Fruit fly (Drosophila melanogaster) whole organism, embryonic: ENCODE measurements around the gene RhoGDI.

ENCODE experiments used
- CG10462 ChIP-seq: fragments of 200-800 bp; sonication (Bioruptor generic); optimal IDR thresholded peaks from 2 replicates; lab custom pipeline; 2016; ENCODE audit warnings: missing biosample characterization, missing genetic modification characterization
- CG11093 ChIP-seq: fragments of 200-800 bp; sonication (Bioruptor generic); IDR thresholded peaks from 3 replicates; pipeline ENCODE4 v1.3.6; 2022; ENCODE audit warnings: missing biosample characterization, missing genetic modification characterization
- CG11560 ChIP-seq: fragments of 200-800 bp; sonication (Bioruptor generic); IDR thresholded peaks from 3 replicates; pipeline ENCODE4 v1.3.6; 2022; ENCODE audit warnings: missing biosample characterization, missing genetic modification characterization
- CG12219 ChIP-seq: fragments of 200-800 bp; sonication (Bioruptor generic); optimal IDR thresholded peaks from 3 replicates; lab custom pipeline; 2018; ENCODE audit warnings: missing biosample characterization, mild to moderate bottlenecking, missing genetic modification characterization
- CG13296 ChIP-seq: fragments of 200-800 bp; sonication (Bioruptor generic); optimal IDR thresholded peaks from 3 replicates; lab custom pipeline; 2018; ENCODE audit warnings: missing biosample characterization, mild to moderate bottlenecking, missing genetic modification characterization
- CG14014 ChIP-seq: fragments of 200-800 bp; sonication (Bioruptor generic); IDR thresholded peaks from 2 replicates; pipeline ENCODE4 v1.3.6; 2022; ENCODE audit warnings: missing biosample characterization, missing genetic modification characterization
- CG14965 ChIP-seq: fragments of 200-800 bp; sonication (Bioruptor generic); optimal IDR thresholded peaks from 2 replicates; lab custom pipeline; 2016; ENCODE audit warnings: missing biosample characterization, missing genetic modification characterization, borderline replicate concordance
- CG1529 ChIP-seq: fragments of 200-800 bp; sonication (Bioruptor generic); optimal IDR thresholded peaks from 3 replicates; lab custom pipeline; 2018; ENCODE audit warnings: missing biosample characterization, missing genetic modification characterization
- CG15601 ChIP-seq: fragments of 200-800 bp; sonication (Bioruptor generic); optimal IDR thresholded peaks from 3 replicates; lab custom pipeline; 2019; ENCODE audit warnings: missing biosample characterization, mild to moderate bottlenecking, missing genetic modification characterization, moderate library complexity
- CG16813 ChIP-seq: fragments of 200-800 bp; sonication (Bioruptor generic); IDR thresholded peaks from 3 replicates; pipeline ENCODE4 v1.3.6; 2022; ENCODE audit warnings: missing biosample characterization, missing genetic modification characterization; ENCODE audit not compliant: partially characterized antibody
- CG17186 ChIP-seq: fragments of 200-800 bp; sonication (Bioruptor generic); optimal IDR thresholded peaks from 3 replicates; lab custom pipeline; 2017; ENCODE audit warnings: missing biosample characterization, missing genetic modification reagents, missing genetic modification characterization
- CG18011 ChIP-seq: fragments of 200-800 bp; sonication (Bioruptor generic); optimal IDR thresholded peaks from 2 replicates; lab custom pipeline; 2017; ENCODE audit warnings: missing biosample characterization, missing genetic modification characterization, mild to moderate bottlenecking, moderate library complexity, missing genotype
- CG1832 ChIP-seq: fragments of 200-800 bp; sonication (Bioruptor generic); optimal IDR thresholded peaks from 2 replicates; lab custom pipeline; 2017; ENCODE audit warnings: missing biosample characterization, mild to moderate bottlenecking, missing genetic modification characterization, inconsistent platforms
- CG2678 ChIP-seq: fragments of 200-800 bp; sonication (Bioruptor generic); optimal IDR thresholded peaks from 3 replicates; lab custom pipeline; 2019; ENCODE audit warnings: missing biosample characterization, mild to moderate bottlenecking, missing genetic modification characterization, moderate library complexity
- CG2712 ChIP-seq: fragments of 200-800 bp; optimal IDR thresholded peaks from 3 replicates; lab custom pipeline; 2019; ENCODE audit warnings: missing biosample characterization, mild to moderate bottlenecking, missing genetic modification characterization, moderate library complexity
- CG30403 ChIP-seq: fragments of 200-800 bp; sonication (Bioruptor generic); optimal IDR thresholded peaks from 3 replicates; lab custom pipeline; 2016; ENCODE audit warnings: missing biosample characterization, missing genetic modification characterization
- CG3838 ChIP-seq: fragments of 200-800 bp; sonication (Bioruptor generic); optimal IDR thresholded peaks from 3 replicates; lab custom pipeline; 2016; ENCODE audit warnings: missing biosample characterization, missing genetic modification characterization
- CG4282 ChIP-seq: fragments of 200-800 bp; sonication (Bioruptor generic); optimal IDR thresholded peaks from 2 replicates; lab custom pipeline; 2016; ENCODE audit warnings: missing biosample characterization, missing genetic modification characterization
- CG4328 ChIP-seq: fragments of 200-800 bp; sonication (Bioruptor generic); optimal IDR thresholded peaks from 3 replicates; lab custom pipeline; 2017; ENCODE audit warnings: missing biosample characterization, missing genetic modification reagents, missing genetic modification characterization
- CG43689 ChIP-seq: fragments of 200-800 bp; sonication (Bioruptor generic); IDR thresholded peaks from 2 replicates; pipeline ENCODE4 v1.3.6; 2022; ENCODE audit warnings: missing biosample characterization, missing genetic modification characterization
- CG4424 ChIP-seq: fragments of 200-800 bp; sonication (Bioruptor generic); optimal IDR thresholded peaks from 3 replicates; lab custom pipeline; 2016; ENCODE audit warnings: missing biosample characterization, missing genetic modification characterization
- CG4730 ChIP-seq: fragments of 200-800 bp; sonication (Bioruptor generic); IDR thresholded peaks from 2 replicates; pipeline ENCODE4 v1.3.6; 2022; ENCODE audit warnings: missing biosample characterization, missing genetic modification characterization
- CG6854 ChIP-seq: fragments of 200-800 bp; sonication (Bioruptor generic); optimal IDR thresholded peaks from 3 replicates; lab custom pipeline; 2017; ENCODE audit warnings: missing biosample characterization, mild to moderate bottlenecking, missing genetic modification characterization
- CG7928 ChIP-seq: fragments of 200-800 bp; sonication (Bioruptor generic); optimal IDR thresholded peaks from 2 replicates; lab custom pipeline; 2017; ENCODE audit warnings: missing biosample characterization, mild to moderate bottlenecking, missing genetic modification characterization
- CG8944 ChIP-seq: fragments of 200-800 bp; sonication (Bioruptor generic); optimal IDR thresholded peaks from 3 replicates; lab custom pipeline; 2016; ENCODE audit warnings: missing biosample characterization, missing genetic modification characterization
- CG9817 ChIP-seq: fragments of 200-800 bp; sonication (Bioruptor generic); optimal IDR thresholded peaks from 2 replicates; lab custom pipeline; 2018; ENCODE audit warnings: missing biosample characterization, mild to moderate bottlenecking, missing genetic modification characterization, moderate library complexity
- CHES-1-like ChIP-seq: fragments of 200-800 bp; sonication (Bioruptor generic); optimal IDR thresholded peaks from 2 replicates; lab custom pipeline; 2016; ENCODE audit warnings: missing biosample characterization, missing genetic modification characterization
- Dp ChIP-seq: fragments of 200-800 bp; sonication (Bioruptor generic); optimal IDR thresholded peaks from 2 replicates; lab custom pipeline; 2018; ENCODE audit warnings: missing biosample characterization, mild to moderate bottlenecking, missing genetic modification characterization, moderate library complexity
- Gug ChIP-seq: fragments of 200-800 bp; sonication (Bioruptor generic); IDR thresholded peaks from 4 replicates; pipeline ENCODE4 v1.3.6; 2022; ENCODE audit warnings: missing biosample characterization, missing genetic modification characterization
- Hey ChIP-seq: fragments of 200-800 bp; sonication (Bioruptor generic); optimal IDR thresholded peaks from 3 replicates; lab custom pipeline; 2018; ENCODE audit warnings: missing biosample characterization, mild to moderate bottlenecking, missing genetic modification characterization
- Myb ChIP-seq: fragments of 200-800 bp; sonication (Bioruptor generic); optimal IDR thresholded peaks from 2 replicates; lab custom pipeline; 2016; ENCODE audit warnings: missing biosample characterization, missing genetic modification characterization
- Ravus ChIP-seq: fragments of 200-800 bp; sonication (Bioruptor generic); IDR thresholded peaks from 2 replicates; pipeline ENCODE4 v1.3.6; 2022; ENCODE audit warnings: missing biosample characterization, missing genetic modification characterization
- Sox100B ChIP-seq: fragments of 200-800 bp; sonication (Bioruptor generic); optimal IDR thresholded peaks from 3 replicates; lab custom pipeline; 2018; ENCODE audit warnings: missing biosample characterization, mild to moderate bottlenecking, missing genetic modification characterization
- abd-A ChIP-seq: fragments of 200-800 bp; sonication (Bioruptor generic); optimal IDR thresholded peaks from 3 replicates; lab custom pipeline; 2019; ENCODE audit warnings: missing biosample characterization, mild to moderate bottlenecking, missing genetic modification characterization, moderate library complexity
- dan ChIP-seq: fragments of 200-800 bp; sonication (Bioruptor generic); IDR thresholded peaks from 2 replicates; pipeline ENCODE4 v1.3.6; 2022; ENCODE audit warnings: missing biosample characterization, missing genetic modification characterization
- dysf ChIP-seq: fragments of 200-800 bp; sonication (Bioruptor generic); IDR thresholded peaks from 3 replicates; pipeline ENCODE4 v1.3.6; 2022; ENCODE audit warnings: missing biosample characterization, missing genetic modification characterization
- eyg ChIP-seq: fragments of 200-800 bp; sonication (Bioruptor generic); optimal IDR thresholded peaks from 3 replicates; lab custom pipeline; 2016; ENCODE audit warnings: missing biosample characterization, missing genetic modification characterization
- fd102C ChIP-seq: fragments of 200-800 bp; sonication (Bioruptor generic); optimal IDR thresholded peaks from 2 replicates; lab custom pipeline; 2018; ENCODE audit warnings: missing biosample characterization, mild to moderate bottlenecking, missing genetic modification characterization, moderate library complexity
- hkb ChIP-seq, 2 experiments: fragments of 200-800 bp in 1 of 2; fragments of >200 bp in 1 of 2; sonication (Bioruptor generic) in 1 of 2; IDR thresholded peaks in 1 of 2; optimal IDR thresholded peaks in 1 of 2; 2 replicates each; pipeline versions ENCODE4 v1.3.6 to Lab custom; 2017 to 2022; ENCODE audit warnings: missing biosample characterization in 1 of 2, missing genetic modification characterization in 1 of 2
- kay ChIP-seq: fragments of 200-800 bp; sonication (Bioruptor generic); optimal IDR thresholded peaks from 2 replicates; lab custom pipeline; 2016; ENCODE audit warnings: missing biosample characterization, missing genetic modification characterization
- lola ChIP-seq, 3 experiments: fragments of >200 bp in 2 of 3; fragments of 200-800 bp in 1 of 3; sonication (Bioruptor generic) in 1 of 3; optimal IDR thresholded peaks; 2 replicates each; lab custom pipeline; 2017 to 2019; ENCODE audit warnings: missing biosample characterization in 3 of 3, missing genetic modification characterization in 3 of 3, mild to moderate bottlenecking in 1 of 3, moderate library complexity in 1 of 3
- lov ChIP-seq, 2 experiments: fragments of 200-800 bp in 1 of 2; fragments of >200 bp in 1 of 2; sonication (Bioruptor generic) in 1 of 2; IDR thresholded peaks in 1 of 2; optimal IDR thresholded peaks in 1 of 2; 2 replicates in 1 of 2; 3 replicates in 1 of 2; pipeline versions ENCODE4 v1.3.6 to Lab custom; 2017 to 2022; ENCODE audit warnings: missing biosample characterization in 1 of 2, missing genetic modification characterization in 1 of 2
- odd ChIP-seq: fragments of 200-800 bp; sonication (Bioruptor generic); optimal IDR thresholded peaks from 2 replicates; lab custom pipeline; 2017; ENCODE audit warnings: missing biosample characterization, mild to moderate bottlenecking, missing genetic modification characterization
- org-1 ChIP-seq: fragments of 200-800 bp; sonication (Bioruptor generic); optimal IDR thresholded peaks from 2 replicates; lab custom pipeline; 2017; ENCODE audit warnings: missing biosample characterization, missing genetic modification characterization
- pum ChIP-seq: fragments of 200-800 bp; sonication (Bioruptor generic); optimal IDR thresholded peaks from 2 replicates; lab custom pipeline; 2016; ENCODE audit warnings: missing biosample characterization, missing genetic modification characterization
- sc ChIP-seq, 3 experiments: fragments of >200 bp in 2 of 3; fragments of 200-800 bp in 1 of 3; sonication (Bioruptor generic) in 1 of 3; optimal IDR thresholded peaks; 2 replicates in 2 of 3; 3 replicates in 1 of 3; lab custom pipeline; 2017; ENCODE audit warnings: mild to moderate bottlenecking in 1 of 3, missing biosample characterization in 1 of 3, missing genetic modification characterization in 1 of 3, missing genetic modification reagents in 1 of 3
- sna ChIP-seq: fragments of 200-800 bp; sonication (Bioruptor generic); IDR thresholded peaks from 2 replicates; pipeline ENCODE4 v1.3.6; 2022; ENCODE audit warnings: missing biosample characterization, missing genetic modification characterization; ENCODE audit not compliant: partially characterized antibody
- vfl ChIP-seq: fragments of 200-800 bp; sonication (Bioruptor generic); optimal IDR thresholded peaks from 2 replicates; lab custom pipeline; 2016; ENCODE audit warnings: missing biosample characterization, missing genetic modification characterization

The RhoGDI gene

DNA sequence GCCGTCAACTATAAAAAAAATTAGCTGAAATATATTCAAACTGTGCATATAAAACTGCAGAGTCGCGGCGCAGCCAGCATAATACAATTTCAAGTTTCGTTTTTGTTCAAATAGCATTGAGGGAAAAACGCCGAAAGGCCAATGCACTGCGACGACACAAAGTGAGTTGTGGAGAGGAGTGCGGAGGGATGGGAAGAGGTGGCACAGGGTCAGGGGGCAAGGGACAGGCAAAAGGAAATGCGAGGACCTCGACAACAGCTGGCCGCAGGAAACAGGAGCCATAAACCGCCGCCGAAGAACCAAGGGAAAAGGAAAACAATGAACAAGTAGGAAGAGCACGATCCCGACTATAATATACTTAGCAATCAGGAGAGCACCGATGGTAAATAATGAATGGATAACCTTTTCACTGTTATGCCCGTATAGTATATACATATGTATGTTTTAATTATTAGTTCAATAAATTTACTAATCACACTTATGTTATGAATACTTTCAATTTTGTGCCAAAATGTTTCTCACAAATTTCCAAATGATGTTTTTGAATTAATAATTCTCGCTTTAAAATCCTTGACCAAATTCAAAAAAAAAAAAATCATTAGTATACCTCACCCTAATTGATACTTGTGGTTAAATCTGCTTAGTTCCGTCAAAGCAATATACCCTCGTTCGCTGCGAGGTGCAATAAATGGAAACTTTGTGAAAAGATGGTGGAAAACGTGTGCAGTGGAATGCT, 29.8 kb upstream of the RhoGDI start (continued):
- TF ChIP-seq lov (optimal IDR thresholded peaks at IDR 0.05; lab: Kevin White, UChicago) (no peak), lov (GFP tag; IDR thresholded peaks at IDR 0.05; lab: Robert Waterston, UW) (no peak), CG11093 (GFP tag; lab: Robert Waterston, UW) (no peak), CG18011 (GFP tag; lab: Kevin White, UChicago) (no peak), Dp (GFP tag; lab: Kevin White, UChicago) (no peak), odd (GFP tag; lab: Kevin White, UChicago) (peak; percentile 26), CG14014 (no peak), hkb (optimal IDR thresholded peaks at IDR 0.05; lab: Kevin White, UChicago) (no peak), hkb (GFP tag; IDR thresholded peaks at IDR 0.05; lab: Robert Waterston, UW) (no peak), CG8944 (GFP tag; lab: Kevin White, UChicago) (no peak), dysf (GFP tag; lab: Robert Waterston, UW) (no peak), sc (optimal IDR thresholded peaks at IDR 0.05; lab: Kevin White, UChicago) (no peak), sc (GFP tag; optimal IDR thresholded peaks at IDR 0.05; lab: Kevin White, UChicago) (peak; percentile 14), pum (GFP tag; lab: Kevin White, UChicago) (no peak), CG9817 (tag; lab: Kevin White, UChicago) (no peak), CG12219 (no peak), CG4282 (GFP tag; lab: Kevin White, UChicago) (no peak), lola (GFP tag; optimal IDR thresholded peaks at IDR 0.05; lab: Kevin White, UChicago) (peak in 1 of 3 experiments; percentile 74), vfl (GFP tag; lab: Kevin White, UChicago) (no peak), CG11560 (tag; lab: Robert Waterston, UW) (no peak), CG2678 (tag; lab: Kevin White, UChicago) (peak; percentile 25), CG4424 (GFP tag; lab: Kevin White, UChicago) (peak; percentile 58), CG7928 (GFP tag; lab: Kevin White, UChicago) (no peak), Gug (GFP tag; lab: Robert Waterston, UW) (no peak), Sox100B (peak; percentile 4), CG6854 (GFP tag; lab: Kevin White, UChicago) (no peak), fd102C (GFP tag; lab: Kevin White, UChicago) (peak; percentile 49), CG16813 (GFP tag; lab: Robert Waterston, UW) (no peak), CG15601 (tag; lab: Kevin White, UChicago) (no peak), CG30403 (GFP tag; lab: Kevin White, UChicago) (peak; percentile 52), sna (GFP tag; lab: Robert Waterston, UW) (no peak), CG4328 (GFP tag; lab: Kevin White, UChicago) (no peak), CG3838 (GFP tag; lab: Kevin White, UChicago) (no peak), CG1832 (GFP tag; lab: Kevin White, UChicago) (no peak), Hey (tag; lab: Kevin White, UChicago) (no peak), org-1 (GFP tag; lab: Kevin White, UChicago) (no peak), eyg (GFP tag; lab: Kevin White, UChicago) (no peak), CG13296 (no peak), CG17186 (GFP tag; lab: Kevin White, UChicago) (no peak), CHES-1-like (peak; percentile 9), CG4730 (GFP tag; lab: Robert Waterston, UW) (no peak), CG14965 (GFP tag; lab: Kevin White, UChicago) (no peak), abd-A (tag; lab: Kevin White, UChicago) (no peak), kay (GFP tag; lab: Kevin White, UChicago) (no peak), CG43689 (GFP tag; lab: Robert Waterston, UW) (no peak), CG10462 (no peak), Ravus (GFP tag; lab: Robert Waterston, UW) (no peak), CG2712 (peak; percentile 55), CG1529 (GFP tag; lab: Kevin White, UChicago) (peak; percentile 48), dan (no peak), Myb (GFP tag; lab: Kevin White, UChicago) (no peak)
